Worm (Caenorhabditis elegans) whole organism, L1 larva: ENCODE measurements around the gene srg-45.

Experiments
- C04F5.9 ChIP-seq: sonication (generic microtip); optimal IDR thresholded peaks from 2 replicates; lab custom pipeline; 2016; ENCODE audit warnings: missing genetic modification characterization, missing compliant biosample characterization
- C34B4.2 ChIP-seq: sonication (generic microtip); optimal IDR thresholded peaks from 2 replicates; lab custom pipeline; 2017; ENCODE audit warnings: mild to moderate bottlenecking, missing genetic modification characterization, missing compliant biosample characterization
- F16B12.6 ChIP-seq: fragments of 150-350 bp; optimal IDR thresholded peaks from 2 replicates; lab custom pipeline; 2014; ENCODE audit warnings: missing biosample characterization, missing genetic modification characterization
- Y116A8C.19 ChIP-seq: sonication (generic microtip); optimal IDR thresholded peaks from 2 replicates; lab custom pipeline; 2016; ENCODE audit warnings: missing compliant biosample characterization, missing genetic modification characterization, borderline replicate concordance
- aha-1 ChIP-seq: fragments of 150-350 bp; optimal IDR thresholded peaks from 2 replicates; lab custom pipeline; 2014; ENCODE audit warnings: missing biosample characterization, missing genetic modification characterization
- alr-1 ChIP-seq: fragments of 200-800 bp; sonication (Bioruptor generic); optimal IDR thresholded peaks from 2 replicates; lab custom pipeline; 2018; ENCODE audit warnings: borderline replicate concordance, mild to moderate bottlenecking, missing genetic modification characterization, missing compliant biosample characterization
- aly-2 ChIP-seq: fragments of 150-350 bp; optimal IDR thresholded peaks from 2 replicates; lab custom pipeline; 2014; ENCODE audit warnings: missing biosample characterization, missing genetic modification characterization
- blmp-1 ChIP-seq: fragments of 150-350 bp; optimal IDR thresholded peaks from 2 replicates; lab custom pipeline; 2014; ENCODE audit warnings: missing biosample characterization, missing genetic modification characterization
- ceh-8 ChIP-seq: fragments of 200-800 bp; sonication (Bioruptor generic); optimal IDR thresholded peaks from 2 replicates; lab custom pipeline; 2018; ENCODE audit warnings: mild to moderate bottlenecking, missing genetic modification characterization, moderate library complexity, missing compliant biosample characterization
- ceh-88 ChIP-seq: fragments of 200-800 bp; sonication (Bioruptor generic); IDR thresholded peaks from 2 replicates; pipeline ENCODE4 v1.3.6; 2022; ENCODE audit warnings: missing genetic modification characterization, missing compliant biosample characterization
- ceh-90 ChIP-seq: sonication (generic microtip); optimal IDR thresholded peaks from 2 replicates; lab custom pipeline; 2016; ENCODE audit warnings: missing genetic modification characterization, missing compliant biosample characterization
- dsc-1 ChIP-seq: sonication (generic microtip); optimal IDR thresholded peaks from 2 replicates; lab custom pipeline; 2016; ENCODE audit warnings: mild to moderate bottlenecking, missing genetic modification characterization, missing compliant biosample characterization
- efl-1 ChIP-seq, 4 experiments: fragments of 150-350 bp; optimal IDR thresholded peaks in 3 of 4; peaks in 1 of 4; 1 replicate in 1 of 4; 2 replicates in 3 of 4; lab custom pipeline; 2014; ENCODE audit warnings: missing biosample characterization in 2 of 4, missing genetic modification characterization in 2 of 4, missing genetic modification reagents in 2 of 4
- egl-13 ChIP-seq: sonication (generic microtip); optimal IDR thresholded peaks from 2 replicates; lab custom pipeline; 2016; ENCODE audit warnings: missing genotype, missing genetic modification reagents, missing genetic modification characterization, missing compliant biosample characterization
- elt-3 ChIP-seq, 6 experiments: fragments of 150-350 bp in 1 of 6; sonication (generic microtip); optimal IDR thresholded peaks; 2 replicates each; lab custom pipeline; 2017 to 2018; ENCODE audit warnings: missing biosample characterization in 6 of 6, missing genetic modification characterization in 6 of 6, inconsistent platforms in 1 of 6
- ets-5 ChIP-seq: fragments of 200-800 bp; sonication (Bioruptor generic); IDR thresholded peaks from 2 replicates; pipeline ENCODE4 v1.3.6; 2022; ENCODE audit warnings: missing genetic modification characterization, missing compliant biosample characterization
- fkh-10 ChIP-seq: sonication (generic microtip); optimal IDR thresholded peaks from 2 replicates; lab custom pipeline; 2017; ENCODE audit warnings: missing biosample characterization, missing genetic modification reagents, missing genetic modification characterization
- fkh-4 ChIP-seq: sonication (generic microtip); optimal IDR thresholded peaks from 2 replicates; lab custom pipeline; 2016; ENCODE audit warnings: missing compliant biosample characterization, missing genetic modification characterization, borderline replicate concordance
- hlh-17 ChIP-seq: fragments of 200-800 bp; sonication (Bioruptor generic); optimal IDR thresholded peaks from 2 replicates; lab custom pipeline; 2018; ENCODE audit warnings: missing genetic modification characterization, mild to moderate bottlenecking, missing compliant biosample characterization, moderate library complexity, borderline replicate concordance
- hlh-4 ChIP-seq: sonication (generic microtip); optimal IDR thresholded peaks from 2 replicates; lab custom pipeline; 2016; ENCODE audit warnings: mild to moderate bottlenecking, missing genetic modification characterization, missing compliant biosample characterization
- isw-1 ChIP-seq: fragments of 200-800 bp; sonication (Bioruptor generic); IDR thresholded peaks from 2 replicates; pipeline ENCODE4 v1.3.6; 2022; ENCODE audit warnings: missing genetic modification characterization, missing compliant biosample characterization
- lin-14 ChIP-seq: fragments of 200-800 bp; sonication (Bioruptor generic); optimal IDR thresholded peaks from 2 replicates; lab custom pipeline; 2018; ENCODE audit warnings: mild to moderate bottlenecking, missing genetic modification characterization, moderate library complexity, missing compliant biosample characterization
- lsy-2 ChIP-seq, 2 experiments: fragments of 150-350 bp; optimal IDR thresholded peaks; 2 replicates each; lab custom pipeline; 2014; ENCODE audit warnings: missing biosample characterization in 2 of 2, missing genetic modification characterization in 2 of 2
- mab-9 ChIP-seq: fragments of 200-800 bp; sonication (Bioruptor generic); IDR thresholded peaks from 2 replicates; pipeline ENCODE4 v1.3.6; 2022; ENCODE audit warnings: missing genetic modification reagents, missing genetic modification characterization, missing compliant biosample characterization
- mdl-1 ChIP-seq, 2 experiments: fragments of 150-350 bp; optimal IDR thresholded peaks; 2 replicates each; lab custom pipeline; 2014 to 2017; ENCODE audit warnings: missing biosample characterization in 2 of 2, missing genetic modification characterization in 2 of 2, inconsistent platforms in 1 of 2
- mep-1 ChIP-seq: fragments of 150-350 bp; optimal IDR thresholded peaks from 2 replicates; lab custom pipeline; 2014; ENCODE audit warnings: missing biosample characterization, missing genetic modification characterization
- nhr-11 ChIP-seq: fragments of 150-350 bp; optimal IDR thresholded peaks from 2 replicates; lab custom pipeline; 2014; ENCODE audit warnings: missing biosample characterization, missing genetic modification characterization
- nhr-19 ChIP-seq: fragments of 200-800 bp; sonication (Bioruptor generic); conservative IDR thresholded peaks from 2 replicates; pipeline ENCODE4 v1.3.6; 2022; ENCODE audit warnings: missing genetic modification characterization, missing compliant biosample characterization
- nhr-47 ChIP-seq: sonication (generic microtip); optimal IDR thresholded peaks from 2 replicates; lab custom pipeline; 2016; ENCODE audit warnings: mild to moderate bottlenecking, missing genetic modification characterization, moderate library complexity, missing compliant biosample characterization
- nhr-71 ChIP-seq: sonication (generic microtip); optimal IDR thresholded peaks from 2 replicates; lab custom pipeline; 2016; ENCODE audit warnings: mild to moderate bottlenecking, missing genetic modification characterization, moderate library complexity, missing compliant biosample characterization
- nhr-76 ChIP-seq: sonication (generic microtip); optimal IDR thresholded peaks from 2 replicates; lab custom pipeline; 2017; ENCODE audit warnings: missing biosample characterization, missing genetic modification characterization
- nhr-77 ChIP-seq: fragments of 150-350 bp; optimal IDR thresholded peaks from 2 replicates; lab custom pipeline; 2014; ENCODE audit warnings: missing biosample characterization, missing genetic modification characterization
- pqm-1 ChIP-seq: sonication (generic microtip); optimal IDR thresholded peaks from 3 replicates; lab custom pipeline; 2017; ENCODE audit warnings: missing biosample characterization, missing genetic modification characterization
- rnt-1 ChIP-seq: sonication (generic microtip); optimal IDR thresholded peaks from 2 replicates; lab custom pipeline; 2016; ENCODE audit warnings: mild to moderate bottlenecking, missing genetic modification characterization, moderate library complexity, missing compliant biosample characterization
- skn-1 ChIP-seq: fragments of 150-350 bp; optimal IDR thresholded peaks from 2 replicates; lab custom pipeline; 2014; ENCODE audit warnings: missing biosample characterization, missing genetic modification characterization
- snpc-4 ChIP-seq: fragments of 150-350 bp; optimal IDR thresholded peaks from 2 replicates; lab custom pipeline; 2014; ENCODE audit warnings: missing biosample characterization, missing genetic modification characterization
- sox-4 ChIP-seq: sonication (generic microtip); optimal IDR thresholded peaks from 2 replicates; lab custom pipeline; 2016; ENCODE audit warnings: missing genetic modification characterization, missing compliant biosample characterization
- sup-37 ChIP-seq: fragments of 200-800 bp; sonication (Bioruptor generic); optimal IDR thresholded peaks from 2 replicates; lab custom pipeline; 2018; ENCODE audit warnings: mild to moderate bottlenecking, missing genetic modification characterization, missing compliant biosample characterization
- tbx-2 ChIP-seq: sonication (generic microtip); optimal IDR thresholded peaks from 2 replicates; lab custom pipeline; 2016; ENCODE audit warnings: missing genetic modification characterization, missing compliant biosample characterization
- unc-130 ChIP-seq: fragments of 150-350 bp; optimal IDR thresholded peaks from 2 replicates; lab custom pipeline; 2017; ENCODE audit warnings: missing biosample characterization, missing genetic modification characterization, inconsistent platforms
- unc-30 ChIP-seq: sonication (generic microtip); optimal IDR thresholded peaks from 2 replicates; lab custom pipeline; 2017; ENCODE audit warnings: missing biosample characterization, missing genetic modification characterization
- unc-62 ChIP-seq: fragments of 150-350 bp; optimal IDR thresholded peaks from 2 replicates; lab custom pipeline; 2014; ENCODE audit warnings: missing biosample characterization, missing genetic modification reagents, missing genetic modification characterization
- unc-86 ChIP-seq: sonication (generic microtip); optimal IDR thresholded peaks from 2 replicates; lab custom pipeline; 2016; ENCODE audit warnings: missing genetic modification characterization, missing compliant biosample characterization
- unc-98 ChIP-seq: fragments of 200-800 bp; sonication (Bioruptor generic); IDR thresholded peaks from 2 replicates; pipeline ENCODE4 v1.3.6; 2022; ENCODE audit warnings: missing genetic modification characterization, missing compliant biosample characterization
- vab-15 ChIP-seq: sonication (generic microtip); optimal IDR thresholded peaks from 2 replicates; lab custom pipeline; 2017; ENCODE audit warnings: missing genotype, mild to moderate bottlenecking, missing genetic modification characterization, missing compliant biosample characterization
- zag-1 ChIP-seq: fragments of 150-350 bp; optimal IDR thresholded peaks from 2 replicates; lab custom pipeline; 2014; ENCODE audit warnings: missing biosample characterization, missing genetic modification characterization
- ztf-11 ChIP-seq, 2 experiments: sonication (generic microtip); optimal IDR thresholded peaks; 2 replicates each; lab custom pipeline; 2016 to 2017; ENCODE audit warnings: missing genetic modification characterization in 2 of 2, missing biosample characterization in 1 of 2, missing compliant biosample characterization in 1 of 2

srg-45 gene

DNA sequence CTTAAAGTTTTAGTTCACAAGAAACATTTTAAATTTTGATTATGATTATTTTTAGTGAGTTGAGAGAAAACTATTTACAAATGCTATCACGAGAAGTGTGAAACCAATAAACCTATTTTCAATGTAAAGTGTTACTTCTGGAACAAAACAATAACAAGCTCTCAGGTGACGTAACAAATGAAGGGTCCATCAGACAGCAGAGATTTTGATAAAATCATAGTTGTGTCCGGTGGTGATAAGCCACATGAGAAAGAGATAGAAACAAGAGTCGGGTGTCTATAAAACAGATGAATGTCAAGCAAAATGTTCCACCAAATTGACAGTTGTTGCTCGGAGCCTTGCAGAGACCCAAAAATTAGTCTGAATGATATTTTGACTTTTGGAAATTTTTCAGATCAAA is 27.1 kb downstream of the srg-45 start (continued):
- TF ChIP-seq skn-1 (tag; lab: Kevin White, UChicago) = no peak
- TF ChIP-seq unc-62 = no peak
- no peak for TF ChIP-seq blmp-1 (tag; lab: Kevin White, UChicago)
- no peak for TF ChIP-seq mab-9 (GFP tag; lab: Robert Waterston, UW)
- peak; percentile 61 for TF ChIP-seq rnt-1 (tag; lab: Kevin White, UChicago)
- TF ChIP-seq ceh-90 = no peak
- TF ChIP-seq C04F5.9 (tag; lab: Kevin White, UChicago) = no peak
- TF ChIP-seq nhr-71 (tag; lab: Kevin White, UChicago) = peak; percentile 57
- 0 out of 2 replicates have a peak, but pooled peaks have one; percentile 13 for TF ChIP-seq nhr-19
- TF ChIP-seq fkh-10 = no peak
- TF ChIP-seq aha-1 (tag; lab: Kevin White, UChicago) = no peak
- no peak for TF ChIP-seq dsc-1 (tag; lab: Kevin White, UChicago)
- no peak for TF ChIP-seq ceh-88 (GFP tag; lab: Robert Waterston, UW)
- no peak for TF ChIP-seq mep-1 (tag; lab: Kevin White, UChicago)
- no peak for TF ChIP-seq efl-1 (optimal IDR thresholded peaks at IDR 0.05; lab: Kevin White, UChicago)
- TF ChIP-seq efl-1 (GFP tag; optimal IDR thresholded peaks at IDR 0.05 in 1 of 2; lab: Kevin White, UChicago) = no peak
- TF ChIP-seq, all 84 proteins: peak for 6

DNA sequence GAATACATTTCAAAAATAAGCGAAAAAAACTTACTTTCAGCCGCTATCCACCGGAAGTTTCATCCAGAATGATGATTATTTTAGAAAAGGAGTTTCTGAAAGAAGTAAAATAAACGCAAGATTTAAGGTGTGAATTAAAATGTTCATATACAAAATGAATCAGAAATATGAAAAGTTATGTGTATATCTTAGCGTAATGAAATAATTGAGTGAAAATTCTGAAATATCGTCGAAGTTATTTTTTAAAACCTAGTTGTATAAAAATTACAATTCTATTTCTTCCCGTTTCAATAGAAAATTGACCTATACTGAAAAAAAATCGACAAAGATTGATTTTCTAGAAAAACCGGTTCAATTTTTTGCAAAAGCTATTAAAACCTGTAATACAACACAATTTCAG is 30.6 kb downstream of the srg-45 start, which contains the start of gene twk-13:
Gene twk-13 (minus strand): TSS at position 101 of the 400 bp plus-strand sequence.
- no peak for TF ChIP-seq blmp-1 (tag; lab: Kevin White, UChicago)
- no peak for TF ChIP-seq unc-130 (tag; lab: Kevin White, UChicago)
- no peak for TF ChIP-seq vab-15 (tag; lab: Kevin White, UChicago)
- TF ChIP-seq tbx-2 (tag; lab: Kevin White, UChicago) = no peak
- TF ChIP-seq nhr-76 (tag; lab: Kevin White, UChicago) = no peak
- TF ChIP-seq hlh-4 (tag; lab: Kevin White, UChicago) = no peak
- TF ChIP-seq pqm-1 = no peak
- no peak for TF ChIP-seq hlh-17 (GFP tag; lab: Kevin White, UChicago)
- TF ChIP-seq nhr-11 (tag; lab: Kevin White, UChicago) = no peak

DNA sequence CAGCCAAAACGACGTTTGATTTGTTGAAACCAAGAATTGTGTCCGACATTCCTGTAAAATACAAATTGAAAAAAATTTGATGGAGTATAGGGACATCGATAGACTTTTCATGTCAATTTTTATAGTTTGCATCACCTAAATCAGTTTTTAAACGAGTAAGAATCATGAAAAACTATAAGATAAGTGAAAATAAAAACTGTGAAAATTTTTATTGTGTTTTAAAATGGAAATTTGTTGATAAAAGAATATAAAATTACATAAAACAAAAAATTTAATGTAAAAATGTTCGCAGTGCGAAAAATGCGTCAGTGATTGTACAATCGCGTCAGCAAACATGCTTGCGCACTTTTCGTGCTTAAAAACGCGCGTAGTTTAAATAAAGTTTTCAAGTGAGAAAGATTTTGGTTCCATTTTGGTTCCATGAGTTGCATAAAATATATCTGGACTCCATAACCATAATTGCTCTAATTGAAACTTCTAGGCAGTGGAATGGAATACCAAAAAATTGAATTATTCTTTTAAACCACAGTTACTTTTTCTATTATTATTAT is 36.2 kb downstream of the srg-45 start, which contains the start of gene tomm-20:
Gene tomm-20 (minus strand): TSS at position 51 of the 551 bp plus-strand sequence.
- peak; percentile 83 for TF ChIP-seq sox-4 (tag; lab: Kevin White, UChicago)
- TF ChIP-seq zag-1 = peak; percentile 68
- peak; percentile 55; the same call in 1 of the 2 replicates for TF ChIP-seq unc-98 (GFP tag; lab: Robert Waterston, UW)
- peak; percentile 97 for TF ChIP-seq nhr-47
- no peak for TF ChIP-seq ets-5 (GFP tag; lab: Robert Waterston, UW)
- peak; percentile 87 for TF ChIP-seq blmp-1 (tag; lab: Kevin White, UChicago)
- TF ChIP-seq elt-3 (tag; optimal IDR thresholded peaks at IDR 0.05; lab: Kevin White, UChicago) = peak in 3 of 6 experiments; percentile 74 to 94 (median 94)
- TF ChIP-seq alr-1 = no peak
- TF ChIP-seq dsc-1 (tag; lab: Kevin White, UChicago) = peak; percentile 95
- TF ChIP-seq mdl-1 (tag; optimal IDR thresholded peaks at IDR 0.05; lab: Kevin White, UChicago) = peak in 1 of 2 experiments; percentile 78
- peak; percentile 84 for TF ChIP-seq nhr-77
- TF ChIP-seq unc-30 (tag; lab: Kevin White, UChicago) = no peak
- TF ChIP-seq Y116A8C.19 (tag; lab: Kevin White, UChicago) = no peak
- peak in 1 of 2 experiments; percentile 79 for TF ChIP-seq ztf-11 (tag; optimal IDR thresholded peaks at IDR 0.05; lab: Kevin White, UChicago)
- peak; percentile 91 for TF ChIP-seq egl-13 (tag; lab: Kevin White, UChicago)
- peak; percentile 96 to 97 for TF ChIP-seq lsy-2 (tag; optimal IDR thresholded peaks at IDR 0.05; lab: Kevin White, UChicago)
- peak; percentile 90 for TF ChIP-seq snpc-4 (tag; lab: Kevin White, UChicago)
- TF ChIP-seq tbx-2 (tag; lab: Kevin White, UChicago) = peak; percentile 95
- TF ChIP-seq unc-62 = no peak
- TF ChIP-seq ceh-8 (GFP tag; lab: Kevin White, UChicago) = peak; percentile 83
- peak; percentile 78 for TF ChIP-seq sup-37 (GFP tag; lab: Kevin White, UChicago)
- peak; percentile 97 for TF ChIP-seq nhr-71 (tag; lab: Kevin White, UChicago)
- peak; percentile 88 for TF ChIP-seq aly-2 (tag; lab: Kevin White, UChicago)
- peak; percentile 52 for TF ChIP-seq F16B12.6 (tag; lab: Kevin White, UChicago)
- TF ChIP-seq fkh-4 (tag; lab: Kevin White, UChicago) = peak; percentile 65
- TF ChIP-seq C34B4.2 (tag; lab: Kevin White, UChicago) = peak; percentile 34
- peak; percentile 95 for TF ChIP-seq lin-14 (GFP tag; lab: Kevin White, UChicago)
- peak; percentile 59; the same call in 1 of the 2 replicates for TF ChIP-seq ceh-88 (GFP tag; lab: Robert Waterston, UW)
- TF ChIP-seq isw-1 (GFP tag; lab: Robert Waterston, UW) = peak; percentile 90
- peak; percentile 92 for TF ChIP-seq unc-86 (tag; lab: Kevin White, UChicago)
